Worm (Caenorhabditis elegans) whole organism, early embryonic: ENCODE measurements around the gene C01B10.6.

Source experiments
- B0310.2 ChIP-seq: sonication (generic microtip); optimal IDR thresholded peaks from 2 replicates; lab custom pipeline; 2016; ENCODE audit warnings: mild to moderate bottlenecking, missing genetic modification characterization, missing compliant biosample characterization
- F13C5.2 ChIP-seq: sonication (generic microtip); optimal IDR thresholded peaks from 2 replicates; lab custom pipeline; 2017; ENCODE audit warnings: mild to moderate bottlenecking, missing genetic modification characterization, inconsistent platforms, missing compliant biosample characterization
- aly-1 ChIP-seq: sonication (generic microtip); optimal IDR thresholded peaks from 2 replicates; lab custom pipeline; 2016; ENCODE audit warnings: missing genetic modification characterization, missing compliant biosample characterization
- ama-1 ChIP-seq: fragments of 150-350 bp; optimal IDR thresholded peaks from 2 replicates; lab custom pipeline; 2014
- ceh-13 ChIP-seq: fragments of 200-800 bp; sonication (Bioruptor generic); optimal IDR thresholded peaks from 2 replicates; lab custom pipeline; 2018; ENCODE audit warnings: mild to moderate bottlenecking, missing genetic modification characterization, missing compliant biosample characterization
- ceh-36 ChIP-seq: sonication (generic microtip); optimal IDR thresholded peaks from 2 replicates; lab custom pipeline; 2016; ENCODE audit warnings: missing genetic modification characterization, inconsistent platforms, missing compliant biosample characterization
- ets-7 ChIP-seq: sonication (generic microtip); optimal IDR thresholded peaks from 2 replicates; lab custom pipeline; 2016; ENCODE audit warnings: missing genotype, missing genetic modification characterization, missing compliant biosample characterization
- flt-1 ChIP-seq: fragments of 200-800 bp; sonication (Bioruptor generic); IDR thresholded peaks from 2 replicates; pipeline ENCODE4 v1.3.6; 2022; ENCODE audit warnings: missing genetic modification characterization, missing compliant biosample characterization
- hmbx-1 ChIP-seq: sonication (generic microtip); optimal IDR thresholded peaks from 2 replicates; lab custom pipeline; 2016; ENCODE audit warnings: mild to moderate bottlenecking, missing genetic modification characterization, missing compliant biosample characterization
- hmg-4 ChIP-seq: fragments of 200-800 bp; sonication (Bioruptor generic); optimal IDR thresholded peaks from 2 replicates; lab custom pipeline; 2018; ENCODE audit warnings: mild to moderate bottlenecking, missing genetic modification characterization, missing compliant biosample characterization
- hnd-1 ChIP-seq: sonication (generic microtip); optimal IDR thresholded peaks from 2 replicates; lab custom pipeline; 2016; ENCODE audit warnings: missing genetic modification characterization, missing compliant biosample characterization
- pes-1 ChIP-seq: fragments of 200-800 bp; sonication (Bioruptor generic); IDR thresholded peaks from 2 replicates; pipeline ENCODE4 v1.3.6; 2022; ENCODE audit warnings: missing genetic modification reagents, missing genetic modification characterization, missing compliant biosample characterization
- scrt-1 ChIP-seq: fragments of 200-800 bp; sonication (Bioruptor generic); IDR thresholded peaks from 2 replicates; pipeline ENCODE4 v1.3.6; 2022; ENCODE audit warnings: missing genetic modification characterization, missing compliant biosample characterization
- sea-1 ChIP-seq: fragments of 200-800 bp; sonication (Bioruptor generic); conservative IDR thresholded peaks from 2 replicates; pipeline ENCODE4 v1.3.6; 2022; ENCODE audit warnings: missing genetic modification characterization, missing compliant biosample characterization
- tbx-11 ChIP-seq: fragments of 200-800 bp; sonication (Bioruptor generic); IDR thresholded peaks from 2 replicates; pipeline ENCODE4 v1.3.6; 2022; ENCODE audit warnings: missing genetic modification characterization, missing compliant biosample characterization
- tbx-37 ChIP-seq: fragments of 200-800 bp; sonication (Bioruptor generic); conservative IDR thresholded peaks from 2 replicates; pipeline ENCODE4 v1.3.6; 2022; ENCODE audit warnings: missing genetic modification reagents, missing genetic modification characterization, missing compliant biosample characterization
- tra-4 ChIP-seq: sonication (generic microtip); optimal IDR thresholded peaks from 2 replicates; lab custom pipeline; 2017; ENCODE audit warnings: missing genetic modification characterization, missing compliant biosample characterization

C01B10.6 gene

DNA sequence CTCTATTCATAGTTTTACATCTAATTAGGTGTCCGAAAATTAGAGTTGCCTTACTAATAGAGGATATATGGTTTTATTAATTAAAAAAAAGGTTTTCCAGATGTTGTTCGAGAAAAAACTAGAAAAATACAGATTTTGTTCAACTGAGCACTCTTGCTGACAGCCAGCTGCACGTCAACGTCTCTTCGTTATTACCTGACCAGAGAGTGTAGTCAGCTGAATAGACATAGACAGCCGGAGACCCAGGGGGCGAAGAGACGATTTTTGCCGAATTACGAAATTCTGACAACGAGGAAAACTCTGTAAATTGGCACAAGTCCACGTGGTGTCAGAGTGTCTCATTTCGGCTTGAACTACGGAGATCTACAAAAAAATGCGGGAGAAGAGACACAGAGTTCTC is 21.4 kb upstream of the C01B10.6 start:
- TF ChIP-seq ceh-36 (no peak), tra-4 (tag; lab: Kevin White, UChicago) (no peak), ets-7 (tag; lab: Kevin White, UChicago) (no peak), hmg-4 (GFP tag; lab: Kevin White, UChicago) (no peak), aly-1 (tag; lab: Kevin White, UChicago) (no peak), flt-1 (GFP tag; lab: Robert Waterston, UW) (no peak), scrt-1 (GFP tag; lab: Robert Waterston, UW) (no peak), hnd-1 (tag; lab: Kevin White, UChicago) (no peak), tbx-37 (GFP tag; lab: Robert Waterston, UW) (no peak), F13C5.2 (no peak), hmbx-1 (tag; lab: Kevin White, UChicago) (no peak)

DNA sequence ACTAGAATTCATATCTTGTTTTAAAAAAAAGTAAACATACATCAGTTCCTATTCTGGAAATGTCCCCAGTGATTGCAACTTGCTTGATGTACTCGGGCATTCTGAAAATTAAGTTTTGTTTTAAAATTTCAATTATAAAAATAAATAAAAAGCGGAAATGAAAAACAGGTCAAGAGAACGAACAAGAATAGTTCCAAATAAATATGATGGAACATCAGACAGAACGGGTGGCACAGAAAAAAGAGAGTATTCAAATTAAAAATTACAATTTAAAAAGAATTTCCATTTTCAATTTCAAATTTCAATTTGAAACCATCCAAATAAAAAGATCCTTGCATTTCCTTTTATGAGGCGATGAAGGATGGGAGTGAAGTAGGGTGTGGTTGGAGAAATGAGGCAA is 18.7 kb upstream of the C01B10.6 start, which contains the start of gene C01B10.3:
Gene C01B10.3 (minus strand): TSS at position 101 of the 400 bp plus-strand sequence.
- TF ChIP-seq scrt-1 (GFP tag; lab: Robert Waterston, UW): no peak
- no peak for TF ChIP-seq ceh-13
- TF ChIP-seq hnd-1 (tag; lab: Kevin White, UChicago): no peak
- TF ChIP-seq hmg-4 (GFP tag; lab: Kevin White, UChicago): no peak

DNA sequence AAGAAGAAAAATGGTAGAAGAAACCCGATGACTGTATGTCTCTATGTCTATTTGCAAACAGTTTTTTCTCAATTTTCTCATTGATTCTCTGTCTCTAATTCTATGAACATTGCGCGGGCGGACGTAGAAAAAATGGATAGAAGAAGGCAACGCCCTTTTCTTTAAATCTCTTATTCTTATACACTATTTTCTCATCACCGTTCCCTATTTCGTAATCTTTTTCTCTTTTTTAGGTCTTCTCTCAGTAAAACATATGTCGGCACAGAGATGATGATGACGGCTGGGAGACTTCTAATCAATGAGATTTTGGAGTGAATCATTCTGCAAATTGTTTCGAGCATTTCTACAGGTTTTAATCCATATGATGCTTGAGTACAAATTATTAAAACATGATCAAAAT is 17.8 kb upstream of the C01B10.6 start:
- TF ChIP-seq scrt-1 (GFP tag; lab: Robert Waterston, UW): no peak
- no peak for TF ChIP-seq hmg-4 (GFP tag; lab: Kevin White, UChicago)
- no peak for TF ChIP-seq flt-1 (GFP tag; lab: Robert Waterston, UW)
- no peak for TF ChIP-seq ceh-13
- no peak for TF ChIP-seq ama-1 (lab: Kevin White, UChicago)
- TF ChIP-seq hnd-1 (tag; lab: Kevin White, UChicago): no peak

ce11 chrIV:6623390-6623789 is 16.6 kb upstream of the C01B10.6 start, which contains the start of gene C01B10.44:
TSS of gene C01B10.44 (plus strand) at chrIV:6623690.
- TF ChIP-seq ets-7 (tag; lab: Kevin White, UChicago): no peak
- no peak for TF ChIP-seq scrt-1 (GFP tag; lab: Robert Waterston, UW)
- no peak for TF ChIP-seq flt-1 (GFP tag; lab: Robert Waterston, UW)
- TF ChIP-seq ceh-36: no peak
- TF ChIP-seq F13C5.2: no peak
- no peak for TF ChIP-seq aly-1 (tag; lab: Kevin White, UChicago)
- TF ChIP-seq tbx-11 (GFP tag; lab: Robert Waterston, UW): no peak
- TF ChIP-seq tra-4 (tag; lab: Kevin White, UChicago): no peak
- no peak for TF ChIP-seq B0310.2 (tag; lab: Kevin White, UChicago)

DNA sequence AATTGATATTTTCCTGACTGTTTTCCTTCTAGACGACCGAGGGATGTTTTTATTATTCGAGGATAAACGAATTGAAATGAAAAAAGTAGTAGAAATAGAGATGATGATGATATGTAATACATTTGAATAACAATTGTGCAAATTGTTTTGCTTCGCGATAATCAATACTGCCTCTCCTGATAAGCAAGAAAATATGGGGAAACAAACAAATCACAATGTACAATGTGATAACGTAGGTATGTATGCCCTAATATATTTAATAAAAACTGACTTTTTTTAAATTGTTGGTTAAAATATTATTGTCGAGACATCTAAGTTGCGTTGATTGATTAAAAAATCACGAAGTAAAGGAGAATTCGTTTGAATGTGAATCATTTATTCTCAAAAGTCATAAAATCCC is 12.2 kb upstream of the C01B10.6 start, which contains the start of gene cest-5.2:
Gene cest-5.2 (minus strand): TSS at position 128 of the 400 bp plus-strand sequence.
- TF ChIP-seq tra-4 (tag; lab: Kevin White, UChicago) (no peak), pes-1 (no peak), ceh-36 (no peak), ama-1 (lab: Kevin White, UChicago) (no peak), ceh-13 (no peak), B0310.2 (tag; lab: Kevin White, UChicago) (no peak)

DNA sequence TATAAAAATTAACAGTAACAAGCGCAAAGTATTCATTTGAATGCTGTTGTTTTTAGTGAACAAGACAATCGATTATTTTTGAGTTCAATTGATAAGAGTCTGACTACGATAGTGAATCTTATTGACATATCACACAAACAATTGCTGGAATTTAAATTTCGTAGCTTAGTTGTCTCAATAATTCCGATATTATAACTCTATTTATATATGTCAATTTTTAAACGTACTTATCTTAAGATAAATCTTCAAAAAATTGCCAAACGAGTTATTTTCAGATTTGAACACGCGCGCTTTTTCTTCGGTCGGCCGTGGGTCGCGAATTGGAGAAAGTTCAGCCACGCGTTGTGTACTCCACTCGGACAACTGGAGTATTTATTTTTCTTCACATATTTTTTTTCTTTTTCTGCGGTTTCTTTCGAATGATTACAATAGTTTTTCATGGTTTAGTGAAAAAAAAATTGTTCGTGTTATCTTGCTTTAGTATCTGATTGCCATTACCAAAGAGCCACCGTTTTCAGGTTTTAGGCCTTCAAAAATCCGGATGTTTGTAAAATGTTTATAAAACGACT is 8.2 kb upstream of the C01B10.6 start, which contains the start of the genes cest-5.1 and C01B10.9:
Gene cest-5.1 (minus strand): TSS at position 51 of the 569 bp plus-strand sequence.
Gene C01B10.9 (plus strand): TSS at position 519 of the 569 bp plus-strand sequence.
- TF ChIP-seq tbx-37 (GFP tag; lab: Robert Waterston, UW) (peak; percentile 71), F13C5.2 (peak; percentile 26), tbx-11 (GFP tag; lab: Robert Waterston, UW) (no peak)

DNA sequence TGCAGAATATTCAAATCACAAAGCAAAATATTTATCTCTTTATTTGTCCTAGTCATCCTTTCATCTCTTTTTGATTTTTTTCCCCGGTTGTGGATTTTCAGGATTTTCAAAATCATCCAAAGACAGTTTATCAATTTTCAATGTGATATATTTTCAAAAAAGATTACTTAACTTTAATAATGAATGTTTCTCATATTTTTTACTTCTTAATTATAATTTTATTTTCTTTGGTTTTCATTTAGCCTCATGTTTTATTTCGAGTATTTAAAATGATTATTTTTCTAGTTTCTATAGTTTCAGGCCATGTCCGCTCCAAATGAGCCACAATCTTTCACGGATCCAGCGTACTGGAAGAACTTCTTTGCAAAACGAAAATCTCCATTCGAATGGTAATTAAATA is 5.2 kb upstream of the C01B10.6 start, which contains the start of gene metl-13:
Gene metl-13 (plus strand): TSS at position 301 of the 400 bp plus-strand sequence.
- no peak for TF ChIP-seq sea-1 (GFP tag; lab: Robert Waterston, UW)

ce11 chrIV:6638256-6638655 is 1.7 kb upstream of the C01B10.6 start, which contains the start of gene C01B10.7:
TSS of gene C01B10.7 (plus strand) at chrIV:6638556.
- no peak for TF ChIP-seq tbx-11 (GFP tag; lab: Robert Waterston, UW)
- no peak for TF ChIP-seq ceh-13
- TF ChIP-seq ceh-36: no peak
- TF ChIP-seq hmbx-1 (tag; lab: Kevin White, UChicago): no peak
- no peak for TF ChIP-seq sea-1 (GFP tag; lab: Robert Waterston, UW)
- no peak for TF ChIP-seq B0310.2 (tag; lab: Kevin White, UChicago)
- no peak for TF ChIP-seq flt-1 (GFP tag; lab: Robert Waterston, UW)
- no peak for TF ChIP-seq ama-1 (lab: Kevin White, UChicago)
- no peak for TF ChIP-seq hmg-4 (GFP tag; lab: Kevin White, UChicago)
- TF ChIP-seq aly-1 (tag; lab: Kevin White, UChicago): no peak
